Worm (Caenorhabditis elegans): ENCODE data around the gene vha-20.

vha-20 gene

ce11 chrX:14152644-14153043 lies 11.7 kb downstream of the vha-20 start:
- TF ChIP-seq unc-55 (GFP tag; optimal IDR thresholded peaks at IDR 0.05) (no peak), pqm-1 (tag; optimal IDR thresholded peaks at IDR 0.05) (no peak), sox-4 (tag; optimal IDR thresholded peaks at IDR 0.05) (no peak), ztf-16 (tag; optimal IDR thresholded peaks at IDR 0.05) (no peak), eyg-1 (tag; optimal IDR thresholded peaks at IDR 0.05) (no peak)

- TF ChIP-seq ets-4 (tag; optimal IDR thresholded peaks at IDR 0.05) (no peak), ceh-45 (GFP tag; IDR thresholded peaks at IDR 0.05) (no peak), ceh-30 (tag; optimal IDR thresholded peaks at IDR 0.05) (no peak), unc-86 (tag; optimal IDR thresholded peaks at IDR 0.05) (no peak)
Observed at ce11 chrX:14147400-14147799, 16.9 kb downstream of the vha-20 start, which contains the start of gene akt-2. Gene akt-2, plus strand, starts transcription at chrX:14147700.

ce11 chrX:14146740-14147140 lies 17.6 kb downstream of the vha-20 start:
- TF ChIP-seq Y22D7AL.16 (tag; optimal IDR thresholded peaks at IDR 0.05) (no peak), unc-3 (GFP tag; conservative IDR thresholded peaks at IDR 0.05) (no peak), unc-3 (tag; optimal IDR thresholded peaks at IDR 0.05) (no peak), nfya-1 (tag; optimal IDR thresholded peaks at IDR 0.05) (peak; percentile 48), dve-1 (tag; optimal IDR thresholded peaks at IDR 0.05) (peak; percentile 14), elt-4 (tag; optimal IDR thresholded peaks at IDR 0.05) (no peak), pros-1 (tag; optimal IDR thresholded peaks at IDR 0.05) (peak; percentile 65), tbx-2 (tag; optimal IDR thresholded peaks at IDR 0.05) (peak; percentile 42), hlh-30 (tag; optimal IDR thresholded peaks at IDR 0.05; ENCODE audit: insufficient read depth) (peak; percentile 46), ceh-18 (tag; optimal IDR thresholded peaks at IDR 0.05) (peak; percentile 75), K09A11.1 (tag; optimal IDR thresholded peaks at IDR 0.05; ENCODE audit: insufficient read depth) (peak; percentile 32), ceh-48 (tag; optimal IDR thresholded peaks at IDR 0.05) (peak; percentile 6), unc-42 (tag; optimal IDR thresholded peaks at IDR 0.05) (peak; percentile 28), ceh-31 (tag; optimal IDR thresholded peaks at IDR 0.05) (peak; percentile 22), ceh-34 (tag; optimal IDR thresholded peaks at IDR 0.05) (peak; percentile 7), pha-2 (tag; optimal IDR thresholded peaks at IDR 0.05) (no peak), ztf-16 (tag; optimal IDR thresholded peaks at IDR 0.05) (no peak)

- TF ChIP-seq lin-11 (tag; optimal IDR thresholded peaks at IDR 0.05) (no peak), dmd-4 (tag; optimal IDR thresholded peaks at IDR 0.05; ENCODE audit: borderline replicate concordance) (no peak), ceh-9 (tag; optimal IDR thresholded peaks at IDR 0.05) (no peak)
Observed at ce11 chrX:14145634-14146033, 18.7 kb downstream of the vha-20 start.

- TF ChIP-seq ceh-19 (GFP tag; optimal IDR thresholded peaks at IDR 0.05) (no peak), elt-4 (tag; optimal IDR thresholded peaks at IDR 0.05) (no peak), ceh-6 (GFP tag; optimal IDR thresholded peaks at IDR 0.05) (no peak), ref-2 (tag; optimal IDR thresholded peaks at IDR 0.05) (no peak), unc-3 (GFP tag; conservative IDR thresholded peaks at IDR 0.05) (no peak), unc-3 (tag; optimal IDR thresholded peaks at IDR 0.05) (no peak), ceh-22 (tag; optimal IDR thresholded peaks at IDR 0.05) (no peak), nfya-1 (tag; optimal IDR thresholded peaks at IDR 0.05) (no peak), dmd-4 (tag; optimal IDR thresholded peaks at IDR 0.05; ENCODE audit: borderline replicate concordance) (no peak), ztf-16 (tag; optimal IDR thresholded peaks at IDR 0.05) (no peak), K09A11.1 (tag; optimal IDR thresholded peaks at IDR 0.05; ENCODE audit: insufficient read depth) (no peak), lin-11 (tag; optimal IDR thresholded peaks at IDR 0.05) (no peak), pha-2 (tag; optimal IDR thresholded peaks at IDR 0.05) (no peak), ceh-9 (tag; optimal IDR thresholded peaks at IDR 0.05) (no peak), ceh-30 (tag; optimal IDR thresholded peaks at IDR 0.05) (no peak), che-1 (tag; optimal IDR thresholded peaks at IDR 0.05) (no peak), ceh-48 (tag; optimal IDR thresholded peaks at IDR 0.05) (no peak), sdc-2 (tag; optimal IDR thresholded peaks at IDR 0.05) (no peak)
Observed at ce11 chrX:14141896-14142392, 22.4 kb downstream of the vha-20 start, which contains the start of gene ceh-89. Gene ceh-89, plus strand, starts transcription at chrX:14141946.

Measured in whole organism, late embryonic.